Worm (Caenorhabditis elegans) whole organism, early embryonic: Measurements from ENCODE around the gene srx-112.

ENCODE experiments used
- B0310.2 ChIP-seq: sonication (generic microtip); optimal IDR thresholded peaks from 2 replicates; lab custom pipeline; 2016; ENCODE audit warnings: mild to moderate bottlenecking, missing genetic modification characterization, missing compliant biosample characterization
- ama-1 ChIP-seq: fragments of 150-350 bp; optimal IDR thresholded peaks from 2 replicates; lab custom pipeline; 2014
- ets-7 ChIP-seq: sonication (generic microtip); optimal IDR thresholded peaks from 2 replicates; lab custom pipeline; 2016; ENCODE audit warnings: missing genotype, missing genetic modification characterization, missing compliant biosample characterization
- flt-1 ChIP-seq: fragments of 200-800 bp; sonication (Bioruptor generic); IDR thresholded peaks from 2 replicates; pipeline ENCODE4 v1.3.6; 2022; ENCODE audit warnings: missing genetic modification characterization, missing compliant biosample characterization
- hmbx-1 ChIP-seq: sonication (generic microtip); optimal IDR thresholded peaks from 2 replicates; lab custom pipeline; 2016; ENCODE audit warnings: mild to moderate bottlenecking, missing genetic modification characterization, missing compliant biosample characterization
- hnd-1 ChIP-seq: sonication (generic microtip); optimal IDR thresholded peaks from 2 replicates; lab custom pipeline; 2016; ENCODE audit warnings: missing genetic modification characterization, missing compliant biosample characterization
- pes-1 ChIP-seq: fragments of 200-800 bp; sonication (Bioruptor generic); IDR thresholded peaks from 2 replicates; pipeline ENCODE4 v1.3.6; 2022; ENCODE audit warnings: missing genetic modification reagents, missing genetic modification characterization, missing compliant biosample characterization
- scrt-1 ChIP-seq: fragments of 200-800 bp; sonication (Bioruptor generic); IDR thresholded peaks from 2 replicates; pipeline ENCODE4 v1.3.6; 2022; ENCODE audit warnings: missing genetic modification characterization, missing compliant biosample characterization
- sea-1 ChIP-seq: fragments of 200-800 bp; sonication (Bioruptor generic); conservative IDR thresholded peaks from 2 replicates; pipeline ENCODE4 v1.3.6; 2022; ENCODE audit warnings: missing genetic modification characterization, missing compliant biosample characterization

DNA sequence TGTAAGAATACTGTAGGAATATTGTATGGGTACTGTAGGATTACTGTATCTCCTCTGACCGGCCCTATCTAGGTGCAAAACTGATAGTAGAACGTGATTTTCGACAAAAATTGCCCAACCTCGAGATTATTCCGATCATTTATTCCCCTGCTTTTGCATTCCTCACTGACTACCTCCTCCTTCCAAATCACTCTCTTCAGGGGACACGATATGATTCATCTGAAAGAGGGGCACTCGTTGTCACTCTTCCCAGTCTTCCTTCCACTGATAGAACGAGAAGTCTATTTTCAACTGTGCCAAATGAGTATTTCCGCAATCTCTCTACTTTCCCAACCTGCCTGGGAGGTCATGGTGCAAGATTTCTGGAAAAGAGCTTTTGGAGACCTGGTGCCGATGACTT is 24.7 kb downstream of the srx-112 start, which contains the start of gene F12E12.2:
- TF ChIP-seq flt-1, result no peak
- no peak for TF ChIP-seq hnd-1
- no peak for TF ChIP-seq sea-1
- no peak for TF ChIP-seq pes-1 (GFP tag; lab: Robert Waterston, UW)
- TF ChIP-seq B0310.2 (tag; lab: Kevin White, UChicago), result no peak
- TF ChIP-seq ets-7 (tag; lab: Kevin White, UChicago), result no peak
- no peak for TF ChIP-seq ama-1 (lab: Kevin White, UChicago)
- no peak for TF ChIP-seq scrt-1 (GFP tag; lab: Robert Waterston, UW)
- no peak for TF ChIP-seq hmbx-1
